Worm (Caenorhabditis elegans) whole organism, L3 larva: ENCODE results near the gene C29F5.1.

Source experiments
- ceh-82 ChIP-seq: fragments of 150-350 bp; optimal IDR thresholded peaks from 2 replicates; lab custom pipeline; 2014; ENCODE audit warnings: missing biosample characterization, missing genetic modification characterization
- elt-2 ChIP-seq: sonication (generic microtip); optimal IDR thresholded peaks from 2 replicates; lab custom pipeline; 2016; ENCODE audit warnings: missing genetic modification reagents, mild to moderate bottlenecking, missing genetic modification characterization, missing compliant biosample characterization

DNA sequence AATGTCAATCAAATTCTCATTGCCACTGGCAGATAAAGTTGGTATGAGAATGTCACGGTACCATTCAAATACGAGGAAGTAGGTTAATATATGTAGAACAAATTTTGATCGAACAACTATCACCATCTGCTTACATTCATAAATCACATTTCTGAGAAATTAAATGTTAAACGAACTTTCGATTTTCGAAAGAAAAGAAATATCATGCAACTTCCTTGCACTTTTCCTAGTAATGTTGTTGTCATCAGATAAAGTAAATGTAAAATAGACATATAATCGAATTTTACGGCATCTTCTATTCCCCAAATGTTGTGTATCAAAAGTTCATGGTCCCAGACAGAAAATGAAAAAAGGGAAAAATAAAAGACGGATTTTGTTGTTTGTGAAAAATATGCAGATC is 8.1 kb downstream of the C29F5.1 start:
- TF ChIP-seq elt-2 (tag; lab: Kevin White, UChicago), result no peak
- TF ChIP-seq ceh-82 (tag; lab: Kevin White, UChicago), result no peak
